Worm (Caenorhabditis elegans) whole organism, early embryonic: ENCODE measurements around the gene T05C12.15.
A peak's percentile ranks its signal among the peaks of the same experiment; 100 is the strongest.

Experiments
- B0310.2 ChIP-seq: sonication (generic microtip); optimal IDR thresholded peaks from 2 replicates; lab custom pipeline; 2016; ENCODE audit warnings: mild to moderate bottlenecking, missing genetic modification characterization, missing compliant biosample characterization
- F13C5.2 ChIP-seq: sonication (generic microtip); optimal IDR thresholded peaks from 2 replicates; lab custom pipeline; 2017; ENCODE audit warnings: mild to moderate bottlenecking, missing genetic modification characterization, inconsistent platforms, missing compliant biosample characterization
- aly-1 ChIP-seq: sonication (generic microtip); optimal IDR thresholded peaks from 2 replicates; lab custom pipeline; 2016; ENCODE audit warnings: missing genetic modification characterization, missing compliant biosample characterization
- ama-1 ChIP-seq: fragments of 150-350 bp; optimal IDR thresholded peaks from 2 replicates; lab custom pipeline; 2014
- ceh-13 ChIP-seq: fragments of 200-800 bp; sonication (Bioruptor generic); optimal IDR thresholded peaks from 2 replicates; lab custom pipeline; 2018; ENCODE audit warnings: mild to moderate bottlenecking, missing genetic modification characterization, missing compliant biosample characterization
- ceh-36 ChIP-seq: sonication (generic microtip); optimal IDR thresholded peaks from 2 replicates; lab custom pipeline; 2016; ENCODE audit warnings: missing genetic modification characterization, inconsistent platforms, missing compliant biosample characterization
- ets-7 ChIP-seq: sonication (generic microtip); optimal IDR thresholded peaks from 2 replicates; lab custom pipeline; 2016; ENCODE audit warnings: missing genotype, missing genetic modification characterization, missing compliant biosample characterization
- flt-1 ChIP-seq: fragments of 200-800 bp; sonication (Bioruptor generic); IDR thresholded peaks from 2 replicates; pipeline ENCODE4 v1.3.6; 2022; ENCODE audit warnings: missing genetic modification characterization, missing compliant biosample characterization
- hmbx-1 ChIP-seq: sonication (generic microtip); optimal IDR thresholded peaks from 2 replicates; lab custom pipeline; 2016; ENCODE audit warnings: mild to moderate bottlenecking, missing genetic modification characterization, missing compliant biosample characterization
- hmg-4 ChIP-seq: fragments of 200-800 bp; sonication (Bioruptor generic); optimal IDR thresholded peaks from 2 replicates; lab custom pipeline; 2018; ENCODE audit warnings: mild to moderate bottlenecking, missing genetic modification characterization, missing compliant biosample characterization
- hnd-1 ChIP-seq: sonication (generic microtip); optimal IDR thresholded peaks from 2 replicates; lab custom pipeline; 2016; ENCODE audit warnings: missing genetic modification characterization, missing compliant biosample characterization
- pes-1 ChIP-seq: fragments of 200-800 bp; sonication (Bioruptor generic); IDR thresholded peaks from 2 replicates; pipeline ENCODE4 v1.3.6; 2022; ENCODE audit warnings: missing genetic modification reagents, missing genetic modification characterization, missing compliant biosample characterization
- scrt-1 ChIP-seq: fragments of 200-800 bp; sonication (Bioruptor generic); IDR thresholded peaks from 2 replicates; pipeline ENCODE4 v1.3.6; 2022; ENCODE audit warnings: missing genetic modification characterization, missing compliant biosample characterization
- sea-1 ChIP-seq: fragments of 200-800 bp; sonication (Bioruptor generic); conservative IDR thresholded peaks from 2 replicates; pipeline ENCODE4 v1.3.6; 2022; ENCODE audit warnings: missing genetic modification characterization, missing compliant biosample characterization
- tbx-11 ChIP-seq: fragments of 200-800 bp; sonication (Bioruptor generic); IDR thresholded peaks from 2 replicates; pipeline ENCODE4 v1.3.6; 2022; ENCODE audit warnings: missing genetic modification characterization, missing compliant biosample characterization
- tbx-37 ChIP-seq: fragments of 200-800 bp; sonication (Bioruptor generic); conservative IDR thresholded peaks from 2 replicates; pipeline ENCODE4 v1.3.6; 2022; ENCODE audit warnings: missing genetic modification reagents, missing genetic modification characterization, missing compliant biosample characterization
- tra-4 ChIP-seq: sonication (generic microtip); optimal IDR thresholded peaks from 2 replicates; lab custom pipeline; 2017; ENCODE audit warnings: missing genetic modification characterization, missing compliant biosample characterization

Gene T05C12.15

ce11 chrII:8180281-8180680 lies 10.9 kb downstream of the T05C12.15 start, which contains the start of gene T05C12.4:
Gene T05C12.4, minus strand, starts transcription at chrII:8180381.
- TF ChIP-seq sea-1 (GFP tag; lab: Robert Waterston, UW) (no peak), ets-7 (tag; lab: Kevin White, UChicago) (no peak), ama-1 (lab: Kevin White, UChicago) (no peak), B0310.2 (tag; lab: Kevin White, UChicago) (no peak), ceh-36 (tag; lab: Kevin White, UChicago) (no peak), pes-1 (no peak), hmg-4 (GFP tag; lab: Kevin White, UChicago) (no peak), scrt-1 (GFP tag; lab: Robert Waterston, UW) (no peak)

ce11 chrII:8181437-8181836 lies 12.1 kb downstream of the T05C12.15 start, which contains the start of gene dylt-3:
Gene dylt-3, plus strand, starts transcription at chrII:8181737.
- TF ChIP-seq pes-1 (no peak), hmg-4 (GFP tag; lab: Kevin White, UChicago) (no peak), hmbx-1 (tag; lab: Kevin White, UChicago) (no peak), ets-7 (tag; lab: Kevin White, UChicago) (no peak), F13C5.2 (tag; lab: Kevin White, UChicago) (no peak), tbx-37 (GFP tag; lab: Robert Waterston, UW) (no peak), scrt-1 (GFP tag; lab: Robert Waterston, UW) (no peak), tbx-11 (GFP tag; lab: Robert Waterston, UW) (no peak), hnd-1 (tag; lab: Kevin White, UChicago) (no peak), flt-1 (GFP tag; lab: Robert Waterston, UW) (no peak), aly-1 (tag; lab: Kevin White, UChicago) (no peak), B0310.2 (tag; lab: Kevin White, UChicago) (no peak), ceh-13 (GFP tag; lab: Kevin White, UChicago) (no peak), ama-1 (lab: Kevin White, UChicago) (no peak), tra-4 (tag; lab: Kevin White, UChicago) (no peak), sea-1 (GFP tag; lab: Robert Waterston, UW) (no peak), ceh-36 (tag; lab: Kevin White, UChicago) (no peak)

ce11 chrII:8185016-8185493 lies 15.7 kb downstream of the T05C12.15 start, which contains the start of the genes mig-5 and cct-1:
Gene mig-5, minus strand, starts transcription at chrII:8185023.
Gene cct-1, plus strand, starts transcription at chrII:8185443.
- TF ChIP-seq hmg-4 (GFP tag; lab: Kevin White, UChicago) (peak; percentile 31), flt-1 (GFP tag; lab: Robert Waterston, UW) (peak; percentile 48; the same call in 1 of the 2 replicates), ceh-36 (tag; lab: Kevin White, UChicago) (no peak), sea-1 (GFP tag; lab: Robert Waterston, UW) (no peak), tbx-11 (GFP tag; lab: Robert Waterston, UW) (no peak), tra-4 (tag; lab: Kevin White, UChicago) (no peak), hnd-1 (tag; lab: Kevin White, UChicago) (no peak), F13C5.2 (tag; lab: Kevin White, UChicago) (peak; percentile 85)

- TF ChIP-seq aly-1 (tag; lab: Kevin White, UChicago) (no peak), ets-7 (tag; lab: Kevin White, UChicago) (no peak), hmbx-1 (tag; lab: Kevin White, UChicago) (no peak), tra-4 (tag; lab: Kevin White, UChicago) (no peak), hmg-4 (GFP tag; lab: Kevin White, UChicago) (no peak), hnd-1 (tag; lab: Kevin White, UChicago) (no peak), tbx-37 (GFP tag; lab: Robert Waterston, UW) (no peak), ama-1 (lab: Kevin White, UChicago) (no peak), B0310.2 (tag; lab: Kevin White, UChicago) (no peak), F13C5.2 (tag; lab: Kevin White, UChicago) (no peak), tbx-11 (GFP tag; lab: Robert Waterston, UW) (no peak), scrt-1 (GFP tag; lab: Robert Waterston, UW) (no peak), sea-1 (GFP tag; lab: Robert Waterston, UW) (no peak), ceh-36 (tag; lab: Kevin White, UChicago) (no peak), ceh-13 (GFP tag; lab: Kevin White, UChicago) (no peak), pes-1 (no peak)
Measured at ce11 chrII:8187516-8187915, 18.1 kb downstream of the T05C12.15 start.

- no peak for TF ChIP-seq ama-1 (lab: Kevin White, UChicago)
- no peak for TF ChIP-seq tra-4 (tag; lab: Kevin White, UChicago)
- TF ChIP-seq B0310.2 (tag; lab: Kevin White, UChicago), result no peak
- no peak for TF ChIP-seq ceh-13 (GFP tag; lab: Kevin White, UChicago)
- TF ChIP-seq ceh-36 (tag; lab: Kevin White, UChicago), result no peak
- TF ChIP-seq ets-7 (tag; lab: Kevin White, UChicago), result no peak
- TF ChIP-seq tbx-11 (GFP tag; lab: Robert Waterston, UW), result no peak
- TF ChIP-seq pes-1, result no peak
- TF ChIP-seq flt-1 (GFP tag; lab: Robert Waterston, UW), result no peak
- no peak for TF ChIP-seq scrt-1 (GFP tag; lab: Robert Waterston, UW)
- TF ChIP-seq tbx-37 (GFP tag; lab: Robert Waterston, UW), result no peak
- no peak for TF ChIP-seq hmbx-1 (tag; lab: Kevin White, UChicago)
- TF ChIP-seq aly-1 (tag; lab: Kevin White, UChicago), result no peak
- no peak for TF ChIP-seq hnd-1 (tag; lab: Kevin White, UChicago)
- TF ChIP-seq hmg-4 (GFP tag; lab: Kevin White, UChicago), result no peak
- no peak for TF ChIP-seq F13C5.2 (tag; lab: Kevin White, UChicago)
- TF ChIP-seq sea-1 (GFP tag; lab: Robert Waterston, UW), result no peak
Measured at ce11 chrII:8190455-8190854, 21.1 kb downstream of the T05C12.15 start, which contains the start of gene T05C12.8. Gene T05C12.8, minus strand, starts transcription at chrII:8190555.

ce11 chrII:8193126-8193525 lies 23.7 kb downstream of the T05C12.15 start, which contains the start of gene T05C12.9:
Gene T05C12.9, minus strand, starts transcription at chrII:8193226.
- TF ChIP-seq hmbx-1 (tag; lab: Kevin White, UChicago) (no peak), F13C5.2 (tag; lab: Kevin White, UChicago) (no peak), tra-4 (tag; lab: Kevin White, UChicago) (no peak), ceh-36 (tag; lab: Kevin White, UChicago) (no peak), tbx-11 (GFP tag; lab: Robert Waterston, UW) (no peak), ets-7 (tag; lab: Kevin White, UChicago) (no peak), scrt-1 (GFP tag; lab: Robert Waterston, UW) (no peak), ceh-13 (GFP tag; lab: Kevin White, UChicago) (no peak), pes-1 (no peak), hmg-4 (GFP tag; lab: Kevin White, UChicago) (no peak), sea-1 (GFP tag; lab: Robert Waterston, UW) (no peak), tbx-37 (GFP tag; lab: Robert Waterston, UW) (no peak), aly-1 (tag; lab: Kevin White, UChicago) (no peak), B0310.2 (tag; lab: Kevin White, UChicago) (no peak), hnd-1 (tag; lab: Kevin White, UChicago) (no peak), ama-1 (lab: Kevin White, UChicago) (no peak), flt-1 (GFP tag; lab: Robert Waterston, UW) (no peak)
